Worm (Caenorhabditis elegans) whole organism, late embryonic: ENCODE results near the gene lgc-43.

ENCODE experiments used
- ceh-22 ChIP-seq: sonication (generic microtip); optimal IDR thresholded peaks from 2 replicates; lab custom pipeline; 2017; ENCODE audit warnings: missing biosample characterization, missing genetic modification characterization
- ceh-30 ChIP-seq: fragments of 150-350 bp; optimal IDR thresholded peaks from 2 replicates; lab custom pipeline; 2014; ENCODE audit warnings: missing biosample characterization, missing genetic modification characterization
- elt-2 ChIP-seq: sonication (generic microtip); optimal IDR thresholded peaks from 2 replicates; lab custom pipeline; 2016; ENCODE audit warnings: missing genetic modification reagents, missing genetic modification characterization, missing compliant biosample characterization
- elt-4 ChIP-seq: sonication (generic microtip); optimal IDR thresholded peaks from 2 replicates; lab custom pipeline; 2016; ENCODE audit warnings: missing genetic modification characterization, missing compliant biosample characterization
- fkh-10 ChIP-seq: fragments of 150-350 bp; optimal IDR thresholded peaks from 2 replicates; lab custom pipeline; 2014; ENCODE audit warnings: missing biosample characterization, missing genetic modification reagents, missing genetic modification characterization
- pag-3 ChIP-seq: sonication (generic microtip); optimal IDR thresholded peaks from 2 replicates; lab custom pipeline; 2016; ENCODE audit warnings: missing compliant biosample characterization, missing genetic modification characterization, borderline replicate concordance

DNA sequence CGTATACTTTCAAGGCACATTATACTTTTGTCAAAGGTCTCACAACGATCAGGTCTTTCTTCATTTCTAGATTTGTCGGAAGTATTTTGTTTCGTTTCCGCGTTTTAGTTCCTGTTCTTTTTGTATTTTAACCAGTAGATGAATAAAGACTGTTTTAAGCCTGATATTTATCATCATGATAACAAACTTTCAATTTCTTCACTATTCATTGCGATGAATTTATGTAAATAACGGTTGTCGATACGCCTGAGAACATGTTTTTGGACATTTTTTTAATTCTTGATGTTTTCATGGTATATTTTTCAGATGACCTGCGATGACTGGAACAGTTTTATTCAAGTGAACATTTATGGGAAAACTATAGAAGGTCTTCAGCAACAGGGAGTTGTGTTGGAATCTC lies 20.1 kb upstream of the lgc-43 start, which contains the start of gene zim-3:
- TF ChIP-seq elt-2 (tag; lab: Kevin White, UChicago) (no peak), pag-3 (tag; lab: Kevin White, UChicago) (no peak), ceh-22 (tag; lab: Kevin White, UChicago) (no peak), fkh-10 (GFP tag; lab: Kevin White, UChicago) (no peak), ceh-30 (tag; lab: Kevin White, UChicago) (no peak), elt-4 (no peak)
